Fruit fly (Drosophila melanogaster) whole organism, embryonic: Measurements from ENCODE around the gene Tbca.

Experiments
- Atf6 ChIP-seq: fragments of 200-800 bp; sonication (Bioruptor generic); IDR thresholded peaks from 2 replicates; pipeline ENCODE4 v1.3.6; 2022; ENCODE audit warnings: missing biosample characterization, missing genetic modification characterization
- CG10267 ChIP-seq: fragments of 200-800 bp; sonication (Bioruptor generic); optimal IDR thresholded peaks from 2 replicates; lab custom pipeline; 2018; ENCODE audit warnings: missing biosample characterization, mild to moderate bottlenecking, missing genetic modification characterization, moderate library complexity
- CG10979 ChIP-seq: fragments of 200-800 bp; sonication (Bioruptor generic); optimal IDR thresholded peaks from 2 replicates; lab custom pipeline; 2018; ENCODE audit warnings: missing biosample characterization, mild to moderate bottlenecking, missing genetic modification characterization, moderate library complexity
- CG14050 ChIP-seq: fragments of 200-800 bp; sonication (Bioruptor generic); IDR thresholded peaks from 3 replicates; pipeline ENCODE4 v1.3.6; 2022; ENCODE audit warnings: missing biosample characterization, missing genetic modification characterization
- CG2116 ChIP-seq: fragments of 200-800 bp; sonication (Bioruptor generic); optimal IDR thresholded peaks from 3 replicates; lab custom pipeline; 2018; ENCODE audit warnings: missing biosample characterization, mild to moderate bottlenecking, missing genetic modification characterization
- CG2120 ChIP-seq: fragments of 200-800 bp; sonication (Bioruptor generic); optimal IDR thresholded peaks from 3 replicates; lab custom pipeline; 2016; ENCODE audit warnings: missing biosample characterization, missing genetic modification characterization
- CG2202 ChIP-seq: fragments of 200-800 bp; sonication (Bioruptor generic); optimal IDR thresholded peaks from 2 replicates; lab custom pipeline; 2018; ENCODE audit warnings: missing biosample characterization, mild to moderate bottlenecking, missing genetic modification characterization
- CG2712 ChIP-seq: fragments of 200-800 bp; optimal IDR thresholded peaks from 3 replicates; lab custom pipeline; 2019; ENCODE audit warnings: missing biosample characterization, mild to moderate bottlenecking, missing genetic modification characterization, moderate library complexity
- CG3065 ChIP-seq: fragments of 200-800 bp; sonication (Bioruptor generic); optimal IDR thresholded peaks from 2 replicates; lab custom pipeline; 2016; ENCODE audit warnings: missing biosample characterization, missing genetic modification characterization
- CG31224 ChIP-seq: fragments of 200-800 bp; sonication (Bioruptor generic); IDR thresholded peaks from 2 replicates; pipeline ENCODE4 v1.3.6; 2022; ENCODE audit warnings: missing biosample characterization, missing genetic modification characterization
- CG31441 ChIP-seq: fragments of 200-800 bp; sonication (Bioruptor generic); IDR thresholded peaks from 2 replicates; pipeline ENCODE4 v1.3.6; 2022; ENCODE audit warnings: missing biosample characterization, missing genetic modification characterization
- CG6175 ChIP-seq: fragments of 200-800 bp; sonication (Bioruptor generic); IDR thresholded peaks from 3 replicates; pipeline ENCODE4 v1.3.6; 2022; ENCODE audit warnings: missing biosample characterization, missing genetic modification characterization
- CG8388 ChIP-seq: fragments of 200-800 bp; sonication (Bioruptor generic); optimal IDR thresholded peaks from 2 replicates; lab custom pipeline; 2019; ENCODE audit warnings: missing biosample characterization, mild to moderate bottlenecking, missing genetic modification characterization, moderate library complexity
- CG8944 ChIP-seq: fragments of 200-800 bp; sonication (Bioruptor generic); optimal IDR thresholded peaks from 3 replicates; lab custom pipeline; 2016; ENCODE audit warnings: missing biosample characterization, missing genetic modification characterization
- CG9876 ChIP-seq: fragments of 200-800 bp; sonication (Bioruptor generic); optimal IDR thresholded peaks from 2 replicates; lab custom pipeline; 2016; ENCODE audit warnings: missing biosample characterization, missing genetic modification characterization
- Doc3 ChIP-seq: fragments of 200-800 bp; sonication (Bioruptor generic); IDR thresholded peaks from 3 replicates; pipeline ENCODE4 v1.3.6; 2022; ENCODE audit warnings: missing biosample characterization, missing genetic modification characterization; ENCODE audit not compliant: partially characterized antibody
- E2f1 ChIP-seq: fragments of 200-800 bp; sonication (Bioruptor generic); IDR thresholded peaks from 2 replicates; pipeline ENCODE4 v1.3.6; 2022; ENCODE audit warnings: missing biosample characterization, missing genetic modification characterization
- Elba2 ChIP-seq: fragments of 200-800 bp; sonication (Bioruptor generic); optimal IDR thresholded peaks from 3 replicates; lab custom pipeline; 2016; ENCODE audit warnings: missing biosample characterization, missing genetic modification characterization
- Gug ChIP-seq: fragments of 200-800 bp; sonication (Bioruptor generic); IDR thresholded peaks from 4 replicates; pipeline ENCODE4 v1.3.6; 2022; ENCODE audit warnings: missing biosample characterization, missing genetic modification characterization
- H15 ChIP-seq: fragments of 200-800 bp; sonication (Bioruptor generic); IDR thresholded peaks from 3 replicates; pipeline ENCODE4 v1.3.6; 2022; ENCODE audit warnings: missing biosample characterization, missing genetic modification characterization
- HLHmδ ChIP-seq: fragments of 200-800 bp; sonication (Bioruptor generic); optimal IDR thresholded peaks from 2 replicates; lab custom pipeline; 2018; ENCODE audit warnings: missing biosample characterization, mild to moderate bottlenecking, missing genetic modification characterization, moderate library complexity
- Hr3 ChIP-seq: fragments of 200-800 bp; sonication (Bioruptor generic); optimal IDR thresholded peaks from 3 replicates; lab custom pipeline; 2016; ENCODE audit warnings: missing biosample characterization, missing genetic modification characterization
- Rx ChIP-seq: fragments of 200-800 bp; sonication (Bioruptor generic); IDR thresholded peaks from 2 replicates; pipeline ENCODE4 v1.3.6; 2022; ENCODE audit warnings: missing biosample characterization, missing genetic modification characterization
- Scr ChIP-seq: fragments of 200-800 bp; sonication (Bioruptor generic); IDR thresholded peaks from 2 replicates; pipeline ENCODE4 v1.3.6; 2022; ENCODE audit warnings: missing biosample characterization, missing genetic modification characterization; ENCODE audit not compliant: partially characterized antibody
- al ChIP-seq: fragments of 200-800 bp; sonication (Bioruptor generic); IDR thresholded peaks from 2 replicates; pipeline ENCODE4 v1.3.6; 2022; ENCODE audit warnings: missing biosample characterization, missing genetic modification characterization
- bbx ChIP-seq: fragments of 200-800 bp; sonication (Bioruptor generic); IDR thresholded peaks from 2 replicates; pipeline ENCODE4 v1.3.6; 2022; ENCODE audit warnings: missing biosample characterization, missing genetic modification characterization; ENCODE audit not compliant: partially characterized antibody
- cas ChIP-seq: fragments of 200-800 bp; sonication (Bioruptor generic); IDR thresholded peaks from 2 replicates; pipeline ENCODE4 v1.3.6; 2022; ENCODE audit warnings: missing biosample characterization, missing genetic modification characterization
- cg ChIP-seq: fragments of 200-800 bp; sonication (Bioruptor generic); optimal IDR thresholded peaks from 3 replicates; lab custom pipeline; 2019; ENCODE audit warnings: missing biosample characterization, mild to moderate bottlenecking, missing genetic modification characterization, moderate library complexity
- chif ChIP-seq, 2 experiments: fragments of 200-800 bp; sonication (Bioruptor generic); optimal IDR thresholded peaks; 3 replicates each; lab custom pipeline; 2016; ENCODE audit warnings: missing biosample characterization in 2 of 2, missing genetic modification characterization in 2 of 2
- cwo ChIP-seq: fragments of 200-800 bp; sonication (Bioruptor generic); optimal IDR thresholded peaks from 3 replicates; lab custom pipeline; 2017; ENCODE audit warnings: missing biosample characterization, missing genetic modification characterization, mild to moderate bottlenecking, moderate library complexity, missing genetic modification reagents
- dati ChIP-seq: fragments of 200-800 bp; sonication (Bioruptor generic); IDR thresholded peaks from 2 replicates; pipeline ENCODE4 v1.3.6; 2022; ENCODE audit warnings: missing biosample characterization, missing genetic modification characterization
- ems ChIP-seq: fragments of 200-800 bp; sonication (Bioruptor generic); optimal IDR thresholded peaks from 3 replicates; lab custom pipeline; 2016; ENCODE audit warnings: missing biosample characterization, missing genetic modification characterization
- gcm ChIP-seq: fragments of 200-800 bp; sonication (Bioruptor generic); optimal IDR thresholded peaks from 2 replicates; lab custom pipeline; 2019; ENCODE audit warnings: missing biosample characterization, mild to moderate bottlenecking, missing genetic modification characterization, moderate library complexity
- gcm2 ChIP-seq: fragments of 200-800 bp; sonication (Bioruptor generic); optimal IDR thresholded peaks from 2 replicates; lab custom pipeline; 2016; ENCODE audit warnings: missing biosample characterization, missing genetic modification characterization
- gt ChIP-seq: fragments of 200-800 bp; sonication (Bioruptor generic); IDR thresholded peaks from 2 replicates; pipeline ENCODE4 v1.3.6; 2022; ENCODE audit warnings: missing biosample characterization, missing genetic modification characterization
- h ChIP-seq: fragments of >200 bp; optimal IDR thresholded peaks from 2 replicates; lab custom pipeline; 2017
- her ChIP-seq: fragments of 200-800 bp; sonication (Bioruptor generic); optimal IDR thresholded peaks from 2 replicates; lab custom pipeline; 2016; ENCODE audit warnings: missing biosample characterization, missing genetic modification characterization
- nau ChIP-seq: fragments of 200-800 bp; sonication (Bioruptor generic); optimal IDR thresholded peaks from 3 replicates; lab custom pipeline; 2017; ENCODE audit warnings: missing biosample characterization, mild to moderate bottlenecking, missing genetic modification characterization, missing genetic modification reagents
- odd ChIP-seq: fragments of 200-800 bp; sonication (Bioruptor generic); optimal IDR thresholded peaks from 2 replicates; lab custom pipeline; 2017; ENCODE audit warnings: missing biosample characterization, mild to moderate bottlenecking, missing genetic modification characterization
- phol ChIP-seq: fragments of 200-800 bp; sonication (Bioruptor generic); optimal IDR thresholded peaks from 3 replicates; lab custom pipeline; 2018; ENCODE audit warnings: missing biosample characterization, mild to moderate bottlenecking, missing genetic modification characterization, moderate library complexity
- pzg ChIP-seq: fragments of 200-800 bp; sonication (Bioruptor generic); optimal IDR thresholded peaks from 3 replicates; lab custom pipeline; 2018; ENCODE audit warnings: missing biosample characterization, mild to moderate bottlenecking, missing genetic modification characterization, moderate library complexity
- ranshi ChIP-seq: fragments of 200-800 bp; sonication (Bioruptor generic); IDR thresholded peaks from 2 replicates; pipeline ENCODE4 v1.3.6; 2022; ENCODE audit warnings: missing biosample characterization, missing genetic modification characterization
- sens-2 ChIP-seq: fragments of 200-800 bp; sonication (Bioruptor generic); IDR thresholded peaks from 2 replicates; pipeline ENCODE4 v1.3.6; 2022; ENCODE audit warnings: missing biosample characterization, missing genetic modification characterization
- slbo ChIP-seq: fragments of 200-800 bp; sonication (Bioruptor generic); IDR thresholded peaks from 2 replicates; pipeline ENCODE4 v1.3.6; 2022; ENCODE audit warnings: missing biosample characterization, missing genetic modification characterization
- slp2 ChIP-seq: fragments of 200-800 bp; sonication (Bioruptor generic); optimal IDR thresholded peaks from 2 replicates; lab custom pipeline; 2016; ENCODE audit warnings: missing biosample characterization, missing genetic modification characterization
- tin ChIP-seq: fragments of 200-800 bp; sonication (Bioruptor generic); optimal IDR thresholded peaks from 3 replicates; lab custom pipeline; 2016; ENCODE audit warnings: missing biosample characterization, missing genetic modification characterization
- tna ChIP-seq: fragments of 200-800 bp; sonication (Bioruptor generic); IDR thresholded peaks from 2 replicates; pipeline ENCODE4 v1.3.6; 2022; ENCODE audit warnings: missing biosample characterization, missing genetic modification characterization; ENCODE audit not compliant: partially characterized antibody
- vnd ChIP-seq: fragments of 200-800 bp; sonication (Bioruptor generic); IDR thresholded peaks from 3 replicates; pipeline ENCODE4 v1.3.6; 2022; ENCODE audit warnings: missing biosample characterization, missing genetic modification characterization; ENCODE audit not compliant: partially characterized antibody
- yki ChIP-seq: fragments of >200 bp; optimal IDR thresholded peaks from 3 replicates; lab custom pipeline; 2018
- zf30C ChIP-seq: fragments of 200-800 bp; sonication (Bioruptor generic); optimal IDR thresholded peaks from 3 replicates; lab custom pipeline; 2018; ENCODE audit warnings: missing biosample characterization, mild to moderate bottlenecking, missing genetic modification characterization

The Tbca gene

DNA sequence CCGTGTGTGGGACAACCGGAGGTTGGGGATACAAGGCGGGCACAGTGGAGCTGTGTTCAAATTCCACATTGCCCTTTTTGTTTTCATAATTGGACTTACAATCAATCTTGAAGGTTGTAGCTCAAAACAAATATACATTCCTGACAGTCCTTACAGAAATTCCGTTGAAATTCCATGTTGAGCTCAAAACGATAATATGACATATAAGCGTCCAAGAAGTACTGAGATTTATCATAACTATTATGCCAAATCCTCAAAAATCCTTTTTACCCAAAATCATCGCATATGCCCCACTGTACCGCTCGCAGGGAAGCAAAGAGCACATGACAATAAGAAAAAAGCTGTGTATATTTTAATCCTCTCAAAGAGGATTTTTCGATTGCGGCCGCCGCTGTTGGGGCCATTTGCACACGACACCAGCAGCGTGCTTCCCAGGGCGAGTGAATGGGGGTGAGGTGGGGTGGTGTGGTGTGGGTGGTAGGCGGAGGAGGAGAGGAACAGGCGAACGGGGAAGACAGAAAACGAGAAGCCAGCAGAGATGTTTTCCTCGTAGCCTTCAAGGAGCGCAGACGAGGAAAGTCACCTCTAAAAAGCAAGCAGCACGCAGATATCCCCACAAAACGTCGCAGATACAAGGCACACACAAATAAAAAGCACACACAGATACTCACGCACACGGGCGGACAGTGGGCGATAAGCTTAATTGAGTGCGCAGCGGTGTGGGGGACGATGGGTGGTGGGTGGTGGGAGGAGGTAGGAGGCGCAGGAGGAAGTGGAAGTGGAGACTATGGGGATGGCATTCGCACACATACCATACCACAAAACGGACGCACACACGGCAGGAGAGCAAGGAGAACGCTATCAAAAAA, 25.8 kb upstream of the Tbca start (continued):
- no peak for TF ChIP-seq tna (GFP tag; lab: Robert Waterston, UW)
- TF ChIP-seq CG10979 (tag; lab: Kevin White, UChicago), result peak; percentile 15
- TF ChIP-seq ems (GFP tag; lab: Kevin White, UChicago), result peak; percentile 52
- no peak for TF ChIP-seq Rx (GFP tag; lab: Robert Waterston, UW)
- TF ChIP-seq Scr (GFP tag; lab: Robert Waterston, UW), result no peak
- no peak for TF ChIP-seq bbx (GFP tag; lab: Robert Waterston, UW)
- peak; percentile 52; the same call in 1 of the 3 replicates for TF ChIP-seq CG14050 (GFP tag; lab: Robert Waterston, UW)
- TF ChIP-seq HLHmδ (GFP tag; lab: Kevin White, UChicago), result no peak
- peak; percentile 36 to 56 for TF ChIP-seq chif (GFP tag; optimal IDR thresholded peaks at IDR 0.05; lab: Kevin White, UChicago)
- TF ChIP-seq nau, result peak; percentile 21
- TF ChIP-seq CG8388 (GFP tag; lab: Kevin White, UChicago), result peak; percentile 43
- peak; percentile 6 for TF ChIP-seq Hr3 (GFP tag; lab: Kevin White, UChicago)
- peak; percentile 11 for TF ChIP-seq CG10267 (tag; lab: Kevin White, UChicago)
- no peak for TF ChIP-seq pzg (GFP tag; lab: Kevin White, UChicago)
- TF ChIP-seq Doc3 (GFP tag; lab: Robert Waterston, UW), result no peak
- no peak for TF ChIP-seq CG3065
- TF ChIP-seq cwo, result peak; percentile 48
- peak; percentile 59 for TF ChIP-seq phol (tag; lab: Kevin White, UChicago)
- peak; percentile 12 for TF ChIP-seq tin (GFP tag; lab: Kevin White, UChicago)
- TF ChIP-seq her (GFP tag; lab: Kevin White, UChicago), result peak; percentile 56
- TF ChIP-seq slp2, result peak; percentile 1
- TF ChIP-seq gcm (GFP tag; lab: Kevin White, UChicago), result no peak
- no peak for TF ChIP-seq cas (GFP tag; lab: Robert Waterston, UW)
- no peak for TF ChIP-seq odd (GFP tag; lab: Kevin White, UChicago)
- no peak for TF ChIP-seq Elba2 (GFP tag; lab: Kevin White, UChicago)
- 0 out of 2 replicates have a peak, but pooled peaks have one; percentile 42 for TF ChIP-seq CG31224
- no peak for TF ChIP-seq vnd (GFP tag; lab: Robert Waterston, UW)
- TF ChIP-seq CG8944 (GFP tag; lab: Kevin White, UChicago), result peak; percentile 27
- peak; percentile 36; the same call in 1 of the 2 replicates for TF ChIP-seq al (GFP tag; lab: Robert Waterston, UW)
- no peak for TF ChIP-seq CG2116 (GFP tag; lab: Kevin White, UChicago)
- TF ChIP-seq Gug (GFP tag; lab: Robert Waterston, UW), result peak; percentile 52; the same call in 2 of the 4 replicates
- no peak for TF ChIP-seq CG2202 (tag; lab: Kevin White, UChicago)
- TF ChIP-seq dati, result no peak
- 0 out of 3 replicates have a peak, but pooled peaks have one; percentile 36 for TF ChIP-seq H15 (GFP tag; lab: Robert Waterston, UW)
- TF ChIP-seq zf30C, result no peak
- no peak for TF ChIP-seq gcm2
- TF ChIP-seq sens-2 (GFP tag; lab: Robert Waterston, UW), result no peak
- no peak for TF ChIP-seq yki
- no peak for TF ChIP-seq gt (GFP tag; lab: Robert Waterston, UW)
- TF ChIP-seq CG2712 (tag; lab: Kevin White, UChicago), result peak; percentile 39
- TF ChIP-seq Atf6 (GFP tag; lab: Robert Waterston, UW), result peak; percentile 38; the same call in 1 of the 2 replicates
- peak; percentile 36; the same call in 1 of the 2 replicates for TF ChIP-seq E2f1 (GFP tag; lab: Robert Waterston, UW)
- peak; percentile 67 for TF ChIP-seq slbo (GFP tag; lab: Robert Waterston, UW)
- TF ChIP-seq ranshi, result peak; percentile 59; the same call in 1 of the 2 replicates
- TF ChIP-seq CG31441 (GFP tag; lab: Robert Waterston, UW), result peak; percentile 42
- TF ChIP-seq CG6175 (GFP tag; lab: Robert Waterston, UW), result no peak
- TF ChIP-seq h, result no peak
- TF ChIP-seq CG9876, result no peak
- TF ChIP-seq cg (GFP tag; lab: Kevin White, UChicago), result peak; percentile 56
- TF ChIP-seq CG2120 (GFP tag; lab: Kevin White, UChicago), result peak; percentile 79
